Fruit fly (Drosophila melanogaster) S2 (cell line): Measurements from ENCODE around the gene enc.

ENCODE experiments used
- CG8478 ChIP-seq: fragments of >200 bp; optimal IDR thresholded peaks from 2 replicates; lab custom pipeline; 2018
- CTCF ChIP-seq, 2 experiments: fragments of >200 bp; optimal IDR thresholded peaks; 2 replicates each; lab custom pipeline; 2018

dm6 chr3L:3802677-3803076, 15.8 kb upstream of the enc start:
- TF ChIP-seq CTCF (optimal IDR thresholded peaks at IDR 0.05; lab: Kevin White, UChicago) (no peak), CG8478 (lab: Kevin White, UChicago) (no peak)
